Fruit fly (Drosophila melanogaster) whole organism, prepupa: ENCODE measurements around the gene CG8206.

Source experiments
- CG32006 ChIP-seq: fragments of 200-800 bp; sonication (Bioruptor generic); optimal IDR thresholded peaks from 3 replicates; lab custom pipeline; 2017; ENCODE audit warnings: missing biosample characterization, mild to moderate bottlenecking, missing genetic modification characterization
- CG6163 ChIP-seq: fragments of 200-800 bp; sonication (Bioruptor generic); IDR thresholded peaks from 3 replicates; pipeline ENCODE4 v1.3.6; 2022; ENCODE audit warnings: missing biosample characterization, missing genetic modification characterization
- CG6792 ChIP-seq: fragments of 200-800 bp; sonication (Bioruptor generic); optimal IDR thresholded peaks from 3 replicates; lab custom pipeline; 2016; ENCODE audit warnings: missing biosample characterization, missing genetic modification characterization
- CG8119 ChIP-seq: fragments of 200-800 bp; sonication (Bioruptor generic); IDR thresholded peaks from 3 replicates; pipeline ENCODE4 v1.3.6; 2022; ENCODE audit warnings: missing biosample characterization, missing genetic modification characterization
- OdsH ChIP-seq: fragments of 200-800 bp; sonication (Bioruptor generic); optimal IDR thresholded peaks from 3 replicates; lab custom pipeline; 2016; ENCODE audit warnings: missing biosample characterization, missing genetic modification characterization
- Smox ChIP-seq: fragments of 200-800 bp; sonication (Bioruptor generic); optimal IDR thresholded peaks from 3 replicates; lab custom pipeline; 2016; ENCODE audit warnings: missing biosample characterization, missing genetic modification characterization
- Sox102F ChIP-seq: fragments of 200-800 bp; sonication (Bioruptor generic); optimal IDR thresholded peaks from 2 replicates; lab custom pipeline; 2016; ENCODE audit warnings: missing biosample characterization, mild to moderate bottlenecking, missing genetic modification characterization
- achi ChIP-seq: fragments of 200-800 bp; sonication (Bioruptor generic); optimal IDR thresholded peaks from 3 replicates; lab custom pipeline; 2016; ENCODE audit warnings: missing biosample characterization, missing genetic modification characterization

DNA sequence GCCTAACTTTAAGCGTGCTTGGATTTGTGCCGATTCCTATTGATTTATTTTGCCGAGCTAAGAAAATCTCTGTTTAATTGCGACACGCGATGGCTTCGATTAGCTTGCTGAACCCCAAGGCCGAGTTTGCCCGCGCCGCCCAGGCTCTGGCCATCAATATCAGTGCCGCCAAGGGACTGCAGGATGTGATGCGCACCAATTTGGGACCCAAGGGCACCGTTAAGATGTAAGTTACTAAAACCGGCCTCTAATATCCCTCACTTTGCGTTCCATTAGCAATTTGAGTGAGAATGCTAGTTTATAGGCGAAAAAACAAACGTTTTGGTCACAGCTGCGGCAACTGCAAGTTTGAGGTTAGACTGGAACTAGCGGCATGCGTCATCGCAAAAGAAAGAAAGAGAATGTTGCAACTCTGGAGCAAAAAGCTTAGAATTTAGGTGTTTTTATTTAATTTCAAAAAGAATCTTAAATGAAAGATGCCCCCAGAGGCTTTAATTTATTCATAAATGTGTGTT lies 7.7 kb downstream of the CG8206 start:
- TF ChIP-seq CG6163 (GFP tag; lab: Robert Waterston, UW) (no peak), Sox102F (no peak), CG32006 (GFP tag; lab: Kevin White, UChicago) (no peak), achi (GFP tag; lab: Kevin White, UChicago) (no peak), CG6792 (GFP tag; lab: Kevin White, UChicago) (no peak), CG8119 (GFP tag; lab: Robert Waterston, UW) (no peak), Smox (no peak), OdsH (GFP tag; lab: Kevin White, UChicago) (no peak)
